Worm (Caenorhabditis elegans) whole organism, L3 larva: ENCODE data around the gene F45E4.6.

Source experiments
- ama-1 ChIP-seq: fragments of 150-350 bp; optimal IDR thresholded peaks from 2 replicates; lab custom pipeline; 2018
- elt-1 ChIP-seq: fragments of 150-350 bp; optimal IDR thresholded peaks from 2 replicates; lab custom pipeline; 2014; ENCODE audit warnings: missing biosample characterization, missing genetic modification characterization
- elt-3 ChIP-seq, 3 experiments: fragments of 150-350 bp in 1 of 3; sonication (generic microtip) in 2 of 3; optimal IDR thresholded peaks; 2 replicates in 2 of 3; 4 replicates in 1 of 3; lab custom pipeline; 2014 to 2017; ENCODE audit warnings: missing biosample characterization in 3 of 3, missing genetic modification characterization in 3 of 3
- eor-1 ChIP-seq, 2 experiments: fragments of 150-350 bp; optimal IDR thresholded peaks; 2 replicates each; lab custom pipeline; 2014 to 2018; ENCODE audit warnings: missing biosample characterization in 2 of 2, missing genetic modification characterization in 2 of 2
- fkh-10 ChIP-seq: sonication (generic microtip); optimal IDR thresholded peaks from 2 replicates; lab custom pipeline; 2017; ENCODE audit warnings: missing biosample characterization, missing genetic modification reagents, missing genetic modification characterization
- nhr-237 ChIP-seq: fragments of 150-350 bp; optimal IDR thresholded peaks from 2 replicates; lab custom pipeline; 2014; ENCODE audit warnings: missing biosample characterization, missing genetic modification characterization
- pha-4 ChIP-seq: fragments of 150-350 bp; optimal IDR thresholded peaks from 2 replicates; lab custom pipeline; 2014; ENCODE audit warnings: missing biosample characterization, missing genetic modification reagents, missing genetic modification characterization
- pqm-1 ChIP-seq: fragments of 150-350 bp; optimal IDR thresholded peaks from 2 replicates; lab custom pipeline; 2017; ENCODE audit warnings: missing biosample characterization, missing genetic modification characterization, inconsistent platforms
- snpc-4 ChIP-seq: fragments of 150-350 bp; optimal IDR thresholded peaks from 2 replicates; lab custom pipeline; 2014; ENCODE audit warnings: missing biosample characterization, missing genetic modification characterization
- zag-1 ChIP-seq: fragments of 150-350 bp; optimal IDR thresholded peaks from 2 replicates; lab custom pipeline; 2014; ENCODE audit warnings: missing biosample characterization, missing genetic modification characterization
- ztf-11 ChIP-seq: fragments of 150-350 bp; optimal IDR thresholded peaks from 2 replicates; lab custom pipeline; 2014; ENCODE audit warnings: missing biosample characterization, missing genetic modification characterization

- TF ChIP-seq elt-1 (tag; lab: Kevin White, UChicago) (no peak), pqm-1 (tag; lab: Kevin White, UChicago) (no peak), ztf-11 (tag; lab: Kevin White, UChicago) (no peak), snpc-4 (tag; lab: Kevin White, UChicago) (no peak), fkh-10 (GFP tag; lab: Kevin White, UChicago) (peak; percentile 5), ama-1 (lab: Kevin White, UChicago) (no peak), pha-4 (tag; lab: Kevin White, UChicago) (no peak), nhr-237 (tag; lab: Kevin White, UChicago) (no peak), elt-3 (tag; optimal IDR thresholded peaks at IDR 0.05; lab: Kevin White, UChicago) (no peak), zag-1 (tag; lab: Kevin White, UChicago) (no peak), eor-1 (tag; optimal IDR thresholded peaks at IDR 0.05; lab: Kevin White, UChicago) (no peak)
These were observed 21.0 kb downstream of the F45E4.6 start for ce11 chrIV:7611396-7611795.
